Worm (Caenorhabditis elegans) whole organism, L2 larva: ENCODE data around the gene Y82E9BR.17.

Experiments
- R02D3.7 ChIP-seq: fragments of 150-350 bp; optimal IDR thresholded peaks from 2 replicates; lab custom pipeline; 2014; ENCODE audit warnings: missing biosample characterization, missing genetic modification characterization
- alr-1 ChIP-seq: fragments of 150-350 bp; optimal IDR thresholded peaks from 2 replicates; lab custom pipeline; 2014; ENCODE audit warnings: missing biosample characterization, missing genetic modification characterization
- elt-3 ChIP-seq: sonication (generic microtip); optimal IDR thresholded peaks from 2 replicates; lab custom pipeline; 2017; ENCODE audit warnings: missing biosample characterization, missing genetic modification characterization
- skn-1 ChIP-seq: sonication (generic microtip); optimal IDR thresholded peaks from 2 replicates; lab custom pipeline; 2017; ENCODE audit warnings: missing biosample characterization, missing genetic modification characterization
- ztf-11 ChIP-seq: sonication (generic microtip); optimal IDR thresholded peaks from 2 replicates; lab custom pipeline; 2017; ENCODE audit warnings: missing biosample characterization, missing genetic modification characterization

ce11 chrIII:1468358-1469305 is 13.1 kb upstream of the Y82E9BR.17 start:
- no peak for TF ChIP-seq elt-3 (tag; lab: Kevin White, UChicago)
- TF ChIP-seq R02D3.7 (tag; lab: Kevin White, UChicago): no peak
- TF ChIP-seq skn-1 (tag; lab: Kevin White, UChicago): no peak
- TF ChIP-seq alr-1 (tag; lab: Kevin White, UChicago): no peak
- TF ChIP-seq ztf-11 (tag; lab: Kevin White, UChicago): no peak
